Worm (Caenorhabditis elegans) whole organism, dauer: ENCODE results near the gene C25A8.1.

ENCODE experiments used
- unc-62 ChIP-seq: sonication (generic microtip); optimal IDR thresholded peaks from 2 replicates; lab custom pipeline; 2017; ENCODE audit warnings: missing biosample characterization, missing genetic modification reagents, missing genetic modification characterization

C25A8.1 gene

DNA sequence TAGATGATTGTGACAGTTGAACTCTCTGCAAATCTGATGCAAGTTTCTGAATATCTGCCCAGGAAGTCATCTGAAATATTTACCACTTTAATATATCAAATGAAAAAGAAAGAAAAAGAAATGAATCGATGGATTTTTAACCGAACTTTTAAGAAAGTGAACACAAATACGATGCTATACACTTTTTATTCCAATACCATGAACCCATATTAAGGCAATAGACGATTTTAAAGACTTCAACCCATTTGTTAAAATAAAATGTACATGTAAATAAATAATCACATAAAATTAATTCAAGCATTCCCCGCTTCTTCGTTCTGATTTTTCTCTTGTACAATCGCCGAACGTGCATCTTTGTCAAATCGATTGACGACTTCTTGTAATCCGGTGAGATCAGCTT, 25.9 kb downstream of the C25A8.1 start, which contains the start of gene ufl-1:
Gene ufl-1 (minus strand): TSS at position 70 of the 400 bp plus-strand sequence.
- no peak for TF ChIP-seq unc-62 (GFP tag; lab: Kevin White, UChicago)

DNA sequence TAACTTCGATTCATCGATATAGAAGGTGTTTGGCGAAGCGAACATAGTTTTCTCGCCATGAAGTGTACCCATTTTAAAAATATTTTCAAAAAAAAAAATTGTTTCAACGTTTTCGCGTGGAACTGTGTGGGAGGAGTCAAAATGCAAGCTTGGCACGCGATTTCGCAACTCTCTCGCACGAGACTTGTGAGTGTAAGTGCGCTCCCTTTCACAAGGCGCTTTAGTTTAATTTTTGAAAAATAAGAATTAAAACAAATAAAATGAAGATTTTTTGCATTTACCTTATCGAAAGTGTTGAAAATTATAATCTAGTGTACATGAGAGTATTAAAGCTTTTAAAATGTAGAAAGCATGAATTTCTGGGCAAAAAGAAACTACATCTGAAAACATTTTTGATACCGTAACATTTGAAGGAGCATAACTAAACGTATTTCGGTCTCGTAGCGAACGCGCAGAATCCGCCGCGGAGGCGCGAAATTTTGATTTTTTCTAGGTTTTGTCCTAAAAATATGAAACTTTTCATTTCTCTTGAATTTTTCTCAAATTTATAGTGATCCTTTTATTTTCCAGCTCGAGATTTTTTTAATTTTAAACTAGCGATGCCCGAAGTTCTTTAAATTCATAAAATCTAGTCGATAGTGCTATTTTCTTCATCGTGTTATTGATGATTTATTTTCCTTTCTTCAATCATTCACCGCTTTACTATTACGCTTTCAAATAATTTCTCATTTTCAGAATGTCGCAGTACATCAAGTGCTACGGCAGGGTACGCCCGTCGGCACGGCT, 28.7 kb downstream of the C25A8.1 start, which contains the start of the genes cogc-2 and klp-18:
Gene cogc-2 (minus strand): TSS at position 105 of the 786 bp plus-strand sequence.
Gene klp-18 (plus strand): TSS at position 736 of the 786 bp plus-strand sequence.
- TF ChIP-seq unc-62 (GFP tag; lab: Kevin White, UChicago), result no peak

DNA sequence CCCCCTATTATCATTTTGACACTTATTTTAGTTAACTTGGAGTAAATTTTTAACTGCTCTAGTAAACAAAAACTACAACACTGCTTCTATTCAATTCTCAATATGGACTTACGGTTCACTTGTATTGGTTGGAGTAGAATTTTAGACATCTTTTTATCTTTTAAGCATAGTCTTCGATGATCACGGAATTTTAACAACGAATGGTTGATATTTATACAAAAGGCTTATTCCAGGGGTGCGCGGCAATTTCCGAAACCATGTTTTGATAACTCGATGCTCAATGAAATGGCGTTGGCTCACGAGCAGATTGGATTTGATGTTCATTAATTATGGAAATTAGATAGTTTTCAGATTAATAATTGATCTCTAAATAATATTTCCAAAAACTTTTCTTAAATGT, 32.5 kb downstream of the C25A8.1 start:
- TF ChIP-seq unc-62 (GFP tag; lab: Kevin White, UChicago), result no peak

DNA sequence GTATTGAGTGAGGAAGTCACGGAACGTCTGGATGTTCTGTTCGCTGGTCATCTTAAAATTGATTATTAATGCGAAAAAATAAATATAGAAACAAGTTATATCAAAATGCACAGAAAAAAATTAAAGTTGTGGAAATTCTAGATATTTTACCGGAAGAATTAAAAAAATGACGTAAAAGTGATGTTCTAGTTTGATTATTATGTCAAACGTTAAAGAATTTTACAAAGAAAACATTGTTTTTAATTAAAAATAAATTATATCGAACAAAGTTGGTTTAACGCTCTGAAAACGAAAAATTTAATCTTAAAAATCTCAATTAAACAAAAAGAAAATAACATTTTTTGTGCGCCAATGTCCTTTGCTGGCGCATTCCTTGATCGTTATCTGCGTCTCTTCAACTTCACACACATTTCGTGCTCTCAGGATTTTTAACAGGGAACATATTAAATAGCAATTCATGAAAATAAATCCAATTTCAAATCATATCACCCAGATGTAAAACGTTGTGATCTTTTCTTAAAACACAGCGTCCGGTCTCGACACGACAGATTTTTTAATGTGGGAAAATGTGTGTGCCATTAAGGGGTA, 33.7 kb downstream of the C25A8.1 start, which contains the start of gene tin-9.1:
Gene tin-9.1 (minus strand): TSS at position 51 of the 588 bp plus-strand sequence.
- no peak for TF ChIP-seq unc-62 (GFP tag; lab: Kevin White, UChicago)

DNA sequence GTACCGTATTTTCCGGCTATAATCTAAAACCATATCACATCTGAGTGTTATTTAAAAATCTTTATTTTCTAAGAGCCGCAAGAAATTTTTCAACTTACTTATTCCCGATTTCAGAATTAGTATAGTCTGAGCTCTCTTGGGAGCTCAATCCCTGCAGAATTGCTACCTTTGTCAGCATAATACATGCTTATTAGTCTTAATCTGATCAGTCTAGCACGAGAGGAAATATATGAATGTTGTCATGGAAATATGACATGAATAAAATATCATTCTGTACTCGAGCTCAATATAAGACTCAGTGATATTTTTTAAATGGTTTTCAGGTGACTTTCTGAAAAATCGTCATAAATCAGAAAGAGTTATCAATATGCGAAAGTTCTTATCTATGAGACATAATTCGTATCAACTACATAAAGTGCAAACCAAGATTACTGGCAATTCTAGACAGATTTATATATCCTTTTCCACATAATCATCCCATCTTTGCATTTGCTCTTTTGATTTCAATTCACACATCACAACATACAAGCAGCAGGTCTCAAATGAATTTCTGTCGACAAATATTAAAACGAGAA, 34.5 kb downstream of the C25A8.1 start:
- no peak for TF ChIP-seq unc-62 (GFP tag; lab: Kevin White, UChicago)

DNA sequence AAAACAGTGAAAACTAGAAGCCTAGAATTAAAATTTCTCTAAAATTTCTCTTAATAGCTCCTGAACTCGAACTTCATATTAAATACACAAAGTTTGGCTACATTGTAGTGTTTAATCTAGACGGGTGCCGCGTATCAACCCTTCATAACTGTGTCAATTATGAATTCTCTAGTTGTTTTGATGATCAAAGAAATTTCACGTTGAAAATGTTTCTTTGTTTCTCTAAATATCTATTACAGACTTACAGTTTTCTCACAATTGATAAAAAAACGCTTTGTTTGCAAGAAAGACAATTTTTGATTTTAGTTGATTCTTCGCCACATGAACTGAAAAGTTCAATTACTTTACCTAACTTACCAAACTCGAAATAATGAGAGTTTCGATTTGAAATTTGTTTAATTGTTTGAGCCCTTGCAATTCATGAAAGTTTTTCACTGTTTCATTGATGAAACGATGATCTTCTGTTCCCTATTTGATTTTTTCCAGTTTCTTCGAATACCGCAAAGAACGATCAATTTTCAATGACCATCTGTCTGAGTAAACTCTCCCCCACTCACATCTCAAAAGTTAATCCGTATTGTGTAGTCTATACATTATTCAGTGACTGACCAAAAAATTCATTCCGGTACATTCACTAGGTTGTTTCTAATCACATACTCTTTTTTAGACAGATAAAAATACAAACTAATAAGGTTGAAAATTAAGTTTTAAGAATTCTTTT, 35.9 kb downstream of the C25A8.1 start:
- TF ChIP-seq unc-62 (GFP tag; lab: Kevin White, UChicago), result no peak

DNA sequence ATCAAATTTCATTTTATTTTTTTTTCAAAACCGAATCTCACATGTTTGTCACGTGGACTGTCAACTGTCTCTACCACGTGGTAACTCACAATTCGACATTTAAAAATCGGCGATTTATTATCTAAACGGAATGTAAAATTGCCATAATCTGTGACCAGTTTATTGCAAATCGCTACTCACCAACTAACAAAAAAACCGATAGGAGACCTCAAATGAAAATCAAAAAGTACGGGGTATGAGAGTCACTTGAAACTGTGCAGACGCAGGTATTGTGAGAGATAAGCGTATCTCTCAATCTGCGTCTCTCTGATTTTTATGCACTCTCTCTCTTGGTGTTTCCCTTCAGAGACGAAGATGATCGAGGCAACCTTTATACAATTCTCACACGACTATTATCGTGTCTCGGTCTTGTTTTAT, 36.8 kb downstream of the C25A8.1 start:
- no peak for TF ChIP-seq unc-62 (GFP tag; lab: Kevin White, UChicago)

DNA sequence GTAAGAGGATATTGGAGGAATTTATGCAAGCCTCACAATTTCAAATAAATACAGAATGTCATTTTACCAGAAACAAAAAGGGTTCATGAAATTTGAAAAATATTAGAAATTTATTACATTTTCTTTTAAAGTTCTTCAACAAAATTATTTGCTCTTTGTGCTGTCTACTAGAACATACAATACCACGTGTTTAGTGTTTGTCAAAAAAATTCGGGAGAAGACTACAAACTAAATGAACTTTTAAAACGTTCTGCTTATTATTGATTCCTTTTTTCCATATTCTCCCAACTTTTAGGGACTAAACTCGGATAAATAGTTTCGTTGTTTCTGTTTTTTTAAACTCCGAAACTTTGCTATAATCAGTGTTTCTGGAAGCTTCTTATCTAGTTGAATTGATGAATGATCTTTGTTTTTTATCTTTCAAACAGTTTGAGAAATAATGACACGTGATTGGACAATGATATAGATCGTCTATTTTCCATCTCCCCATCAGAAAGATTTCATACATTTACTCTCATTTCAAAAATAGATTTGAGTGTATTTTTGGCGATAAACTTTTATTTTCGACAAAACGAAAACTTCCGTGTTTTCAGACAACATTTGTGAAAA, 37.8 kb downstream of the C25A8.1 start:
- no peak for TF ChIP-seq unc-62 (GFP tag; lab: Kevin White, UChicago)

DNA sequence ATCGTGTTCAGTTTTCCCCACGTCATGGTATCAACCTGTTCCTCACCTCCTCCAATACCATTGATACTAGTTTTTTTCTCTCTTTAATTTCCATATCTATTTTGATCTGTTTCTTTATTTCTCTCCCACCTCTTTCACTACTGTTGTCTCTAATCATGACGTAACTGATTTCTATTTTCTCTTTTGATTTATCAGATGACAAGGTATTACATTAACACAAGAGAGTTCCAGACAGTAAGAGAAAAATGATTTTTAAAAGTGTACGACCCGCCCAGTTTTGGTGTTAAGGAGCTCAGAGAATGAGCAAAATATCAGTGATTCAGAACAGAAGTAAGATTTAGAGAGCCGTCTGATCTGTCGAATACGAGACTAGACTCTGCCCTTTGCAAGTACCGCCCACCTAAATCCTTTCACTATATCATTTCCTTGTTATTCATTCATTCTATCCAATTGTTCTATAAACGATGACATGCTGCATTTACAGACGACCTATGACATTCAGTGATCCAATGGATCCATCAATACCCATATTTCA, 38.8 kb downstream of the C25A8.1 start, which contains the start of gene nhr-105:
Gene nhr-105 (plus strand): TSS at position 485 of the 535 bp plus-strand sequence.
- TF ChIP-seq unc-62 (GFP tag; lab: Kevin White, UChicago), result no peak

DNA sequence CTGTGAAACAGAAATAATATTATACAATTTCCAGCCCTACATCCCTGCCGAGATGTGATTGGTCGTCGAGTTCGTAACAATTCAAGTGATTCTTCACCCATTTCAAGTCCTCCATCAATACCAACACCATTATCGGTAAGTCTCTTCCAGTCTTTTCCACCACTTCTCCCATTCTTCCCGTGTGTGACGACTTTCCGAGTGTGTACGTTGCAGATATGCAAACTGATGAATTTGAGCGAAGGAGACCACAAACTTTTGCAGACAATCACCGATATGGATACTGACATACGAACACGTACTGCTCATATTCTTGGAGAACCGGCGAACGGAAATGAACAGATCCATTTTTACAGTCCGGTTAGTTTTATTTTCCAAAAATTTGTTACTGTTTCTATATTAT, 40.6 kb downstream of the C25A8.1 start:
- TF ChIP-seq unc-62 (GFP tag; lab: Kevin White, UChicago), result no peak

DNA sequence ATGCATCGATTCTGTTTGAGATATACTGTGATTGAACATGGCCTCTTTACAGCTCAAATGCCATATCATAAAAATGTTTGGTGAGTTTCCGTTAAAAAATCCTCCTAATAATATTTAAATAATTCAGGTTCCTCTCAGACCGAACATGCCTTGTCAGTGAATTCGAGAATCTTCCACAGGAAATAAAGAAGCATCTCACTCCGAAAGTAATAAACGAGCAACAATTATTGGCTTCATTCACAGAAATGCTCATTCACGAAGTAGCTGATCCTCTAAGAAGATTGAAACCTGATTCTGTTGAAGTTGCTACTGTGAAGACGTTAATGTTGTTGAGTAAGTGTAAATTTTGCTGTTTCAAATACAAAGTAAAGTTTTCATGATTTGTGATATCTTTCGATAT, 41.2 kb downstream of the C25A8.1 start:
- TF ChIP-seq unc-62 (GFP tag; lab: Kevin White, UChicago), result no peak

DNA sequence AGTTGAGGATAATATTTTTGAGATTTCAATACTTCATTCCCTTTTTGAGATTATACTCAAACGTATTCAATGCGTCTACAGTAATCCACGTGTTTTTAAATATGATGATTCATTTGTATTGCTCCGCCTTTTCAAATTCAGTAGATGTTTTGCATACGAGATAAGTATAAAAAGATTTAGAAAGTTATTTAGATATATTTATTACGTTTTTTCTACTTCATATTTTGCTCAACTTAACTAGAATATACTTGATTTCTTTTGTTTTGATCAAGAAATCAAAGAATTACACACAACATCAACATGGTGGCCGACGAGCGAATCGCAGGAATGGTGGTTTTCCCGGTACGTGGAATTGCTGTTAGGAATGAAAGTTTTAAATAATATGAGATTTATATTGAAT, 46.7 kb downstream of the C25A8.1 start, which contains the start of gene srx-50:
Gene srx-50 (plus strand): TSS at position 301 of the 400 bp plus-strand sequence.
- no peak for TF ChIP-seq unc-62 (GFP tag; lab: Kevin White, UChicago)
